Worm (Caenorhabditis elegans) whole organism, L2 larva: ENCODE results near the gene R10E4.1.

Source experiments
- F13H6.1 ChIP-seq: sonication (generic microtip); optimal IDR thresholded peaks from 2 replicates; lab custom pipeline; 2016; ENCODE audit warnings: missing genetic modification characterization, missing compliant biosample characterization
- Y55F3AM.14 ChIP-seq: fragments of 200-800 bp; sonication (Bioruptor generic); optimal IDR thresholded peaks from 2 replicates; lab custom pipeline; 2018; ENCODE audit warnings: mild to moderate bottlenecking, missing genetic modification characterization, missing compliant biosample characterization
- alr-1 ChIP-seq: fragments of 150-350 bp; optimal IDR thresholded peaks from 2 replicates; lab custom pipeline; 2014; ENCODE audit warnings: missing biosample characterization, missing genetic modification characterization
- aly-2 ChIP-seq: fragments of 150-350 bp; optimal IDR thresholded peaks from 2 replicates; lab custom pipeline; 2014; ENCODE audit warnings: missing biosample characterization, missing genetic modification characterization
- blmp-1 ChIP-seq: sonication (generic microtip); optimal IDR thresholded peaks from 2 replicates; lab custom pipeline; 2017; ENCODE audit warnings: missing genetic modification characterization, mild to moderate bottlenecking, missing compliant biosample characterization, antibody characterized with exemption, moderate library complexity; ENCODE audit not compliant: insufficient read depth
- elt-1 ChIP-seq: fragments of 150-350 bp; optimal IDR thresholded peaks from 2 replicates; lab custom pipeline; 2014; ENCODE audit warnings: missing biosample characterization, missing genetic modification characterization
- elt-3 ChIP-seq: sonication (generic microtip); optimal IDR thresholded peaks from 2 replicates; lab custom pipeline; 2017; ENCODE audit warnings: missing biosample characterization, missing genetic modification characterization
- lin-39 ChIP-seq: fragments of 150-350 bp; optimal IDR thresholded peaks from 2 replicates; lab custom pipeline; 2014; ENCODE audit warnings: missing biosample characterization, missing genetic modification reagents, missing genetic modification characterization
- nhr-10 ChIP-seq: sonication (generic microtip); optimal IDR thresholded peaks from 2 replicates; lab custom pipeline; 2017; ENCODE audit warnings: missing biosample characterization, missing genetic modification characterization
- nhr-25 ChIP-seq: fragments of 150-350 bp; sonication (generic microtip); optimal IDR thresholded peaks from 3 replicates; lab custom pipeline; 2014; ENCODE audit warnings: missing biosample characterization, missing genetic modification characterization
- sem-4 ChIP-seq: fragments of 150-350 bp; optimal IDR thresholded peaks from 2 replicates; lab custom pipeline; 2014; ENCODE audit warnings: missing biosample characterization, missing genetic modification reagents, missing genetic modification characterization
- ztf-1 ChIP-seq: fragments of 200-800 bp; sonication (Bioruptor generic); conservative IDR thresholded peaks from 2 replicates; pipeline ENCODE4 v1.3.6; 2022; ENCODE audit warnings: missing genetic modification characterization, missing compliant biosample characterization
- ztf-4 ChIP-seq: fragments of 150-350 bp; optimal IDR thresholded peaks from 2 replicates; lab custom pipeline; 2014; ENCODE audit warnings: missing biosample characterization, missing genetic modification characterization

R10E4.1 gene

ce11 chrIII:4320113-4320512 lies 50.6 kb downstream of the R10E4.1 start, which contains the start of gene H38K22.6:
Gene H38K22.6, plus strand, starts transcription at chrIII:4320413.
- TF ChIP-seq ztf-1 (no peak), blmp-1 (tag; lab: Kevin White, UChicago) (no peak), nhr-25 (tag; lab: Kevin White, UChicago) (no peak), elt-3 (tag; lab: Kevin White, UChicago) (no peak)

- TF ChIP-seq nhr-10 (tag; lab: Kevin White, UChicago) (no peak), lin-39 (tag; lab: Kevin White, UChicago) (no peak), elt-1 (tag; lab: Kevin White, UChicago) (no peak), sem-4 (no peak), ztf-4 (tag; lab: Kevin White, UChicago) (no peak), Y55F3AM.14 (no peak), aly-2 (tag; lab: Kevin White, UChicago) (no peak), blmp-1 (tag; lab: Kevin White, UChicago) (no peak), alr-1 (tag; lab: Kevin White, UChicago) (no peak), F13H6.1 (tag; lab: Kevin White, UChicago) (no peak)
- TF ChIP-seq, all 48 proteins: peak for 0
Observed at ce11 chrIII:4321399-4321798, 51.9 kb downstream of the R10E4.1 start, which contains the start of gene H38K22.7. Gene H38K22.7, plus strand, starts transcription at chrIII:4321699.
